Worm (Caenorhabditis elegans) whole organism, L2 larva: ENCODE data around the gene R12B2.3.

Experiments
- F13H6.1 ChIP-seq: sonication (generic microtip); optimal IDR thresholded peaks from 2 replicates; lab custom pipeline; 2016; ENCODE audit warnings: missing genetic modification characterization, missing compliant biosample characterization
- ZK546.5 ChIP-seq: sonication (generic microtip); optimal IDR thresholded peaks from 2 replicates; lab custom pipeline; 2017; ENCODE audit warnings: missing biosample characterization, missing genetic modification characterization
- ama-1 ChIP-seq: fragments of 150-350 bp; optimal IDR thresholded peaks from 2 replicates; lab custom pipeline; 2018; ENCODE audit warnings: inconsistent platforms
- ceh-82 ChIP-seq: fragments of 150-350 bp; optimal IDR thresholded peaks from 2 replicates; lab custom pipeline; 2014; ENCODE audit warnings: missing biosample characterization, missing genetic modification characterization
- egl-27 ChIP-seq: sonication (generic microtip); optimal IDR thresholded peaks from 3 replicates; lab custom pipeline; 2017; ENCODE audit warnings: missing biosample characterization, missing genetic modification reagents, missing genetic modification characterization
- elt-3 ChIP-seq: sonication (generic microtip); optimal IDR thresholded peaks from 2 replicates; lab custom pipeline; 2017; ENCODE audit warnings: missing biosample characterization, missing genetic modification characterization
- lin-39 ChIP-seq: fragments of 150-350 bp; optimal IDR thresholded peaks from 2 replicates; lab custom pipeline; 2014; ENCODE audit warnings: missing biosample characterization, missing genetic modification reagents, missing genetic modification characterization
- mab-5 ChIP-seq: fragments of 150-350 bp; optimal IDR thresholded peaks from 2 replicates; lab custom pipeline; 2014; ENCODE audit warnings: missing biosample characterization, missing genetic modification characterization
- mdl-1 ChIP-seq, 2 experiments: fragments of 150-350 bp in 1 of 2; sonication (generic microtip) in 1 of 2; optimal IDR thresholded peaks; 2 replicates each; lab custom pipeline; 2017; ENCODE audit warnings: missing biosample characterization in 2 of 2, missing genetic modification characterization in 2 of 2
- nhr-10 ChIP-seq: sonication (generic microtip); optimal IDR thresholded peaks from 2 replicates; lab custom pipeline; 2017; ENCODE audit warnings: missing biosample characterization, missing genetic modification characterization
- peb-1 ChIP-seq: fragments of 150-350 bp; optimal IDR thresholded peaks from 2 replicates; lab custom pipeline; 2014; ENCODE audit warnings: missing biosample characterization, missing genetic modification characterization
- snpc-4 ChIP-seq: fragments of 150-350 bp; optimal IDR thresholded peaks from 2 replicates; lab custom pipeline; 2014; ENCODE audit warnings: missing biosample characterization, missing genetic modification characterization
- unc-62 ChIP-seq: fragments of 150-350 bp; optimal IDR thresholded peaks from 2 replicates; lab custom pipeline; 2014; ENCODE audit warnings: missing biosample characterization, missing genetic modification reagents, missing genetic modification characterization
- ztf-4 ChIP-seq: fragments of 150-350 bp; optimal IDR thresholded peaks from 2 replicates; lab custom pipeline; 2014; ENCODE audit warnings: missing biosample characterization, missing genetic modification characterization

DNA sequence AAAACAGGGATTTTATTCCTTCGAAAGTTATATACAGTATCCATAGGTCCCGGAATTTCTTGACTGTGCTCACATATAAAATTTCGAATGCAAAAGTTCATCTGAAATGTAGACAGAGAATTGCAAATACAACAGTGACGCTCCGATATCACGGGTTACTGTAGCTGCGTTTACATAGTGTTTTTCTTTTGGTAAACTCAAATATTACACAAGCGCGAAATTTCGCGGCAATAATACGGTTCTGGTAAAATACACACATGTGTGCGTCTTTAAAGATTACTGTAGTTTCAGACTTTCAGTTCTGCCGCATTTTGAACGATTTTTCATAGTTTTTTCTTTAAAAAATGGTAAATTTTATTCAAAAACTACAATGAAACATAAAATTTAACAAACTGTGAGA lies 14.8 kb upstream of the R12B2.3 start, which contains the start of gene rev-3:
- TF ChIP-seq mab-5 (tag; lab: Kevin White, UChicago): no peak
- TF ChIP-seq lin-39 (tag; lab: Kevin White, UChicago): no peak
- no peak for TF ChIP-seq ZK546.5 (tag; lab: Kevin White, UChicago)
- no peak for TF ChIP-seq ztf-4 (tag; lab: Kevin White, UChicago)
- TF ChIP-seq ama-1 (lab: Kevin White, UChicago): no peak
- TF ChIP-seq snpc-4 (tag; lab: Kevin White, UChicago): no peak
- no peak for TF ChIP-seq egl-27 (tag; lab: Kevin White, UChicago)
- TF ChIP-seq elt-3: no peak
- no peak for TF ChIP-seq peb-1
- no peak for TF ChIP-seq ceh-82 (tag; lab: Kevin White, UChicago)
- TF ChIP-seq mdl-1 (tag; optimal IDR thresholded peaks at IDR 0.05; lab: Kevin White, UChicago): no peak
- no peak for TF ChIP-seq F13H6.1 (tag; lab: Kevin White, UChicago)
- no peak for TF ChIP-seq unc-62 (GFP tag; lab: Kevin White, UChicago)
- TF ChIP-seq nhr-10: no peak
